Worm (Caenorhabditis elegans) whole organism, midembryonic: ENCODE measurements around the gene dif-1.

Source experiments
- T22C8.4 ChIP-seq: fragments of 200-800 bp; sonication (Bioruptor generic); IDR thresholded peaks from 2 replicates; pipeline ENCODE4 v1.3.6; 2022; ENCODE audit warnings: missing genetic modification characterization, missing compliant biosample characterization
- flt-1 ChIP-seq: fragments of 200-800 bp; sonication (Bioruptor generic); IDR thresholded peaks from 2 replicates; pipeline ENCODE4 v1.3.6; 2022; ENCODE audit warnings: missing genetic modification characterization, missing compliant biosample characterization
- klf-2 ChIP-seq: fragments of 200-800 bp; sonication (Bioruptor generic); conservative IDR thresholded peaks from 2 replicates; pipeline ENCODE4 v1.3.6; 2022; ENCODE audit warnings: missing genetic modification reagents, missing genetic modification characterization, missing compliant biosample characterization
- tab-1 ChIP-seq: fragments of 200-800 bp; sonication (Bioruptor generic); IDR thresholded peaks from 2 replicates; pipeline ENCODE4 v1.3.6; 2022; ENCODE audit warnings: missing genetic modification characterization, missing compliant biosample characterization
- ztf-23 ChIP-seq: fragments of 200-800 bp; sonication (Bioruptor generic); IDR thresholded peaks from 2 replicates; pipeline ENCODE4 v1.3.6; 2022; ENCODE audit warnings: missing genetic modification reagents, missing genetic modification characterization, missing compliant biosample characterization

ce11 chrIV:7550445-7550844, 2.4 kb downstream of the dif-1 start, which contains the start of gene pam-1:
- no peak for TF ChIP-seq flt-1
- TF ChIP-seq ztf-23 (GFP tag; lab: Robert Waterston, UW), result no peak
- TF ChIP-seq tab-1 (GFP tag; lab: Robert Waterston, UW), result no peak
- no peak for TF ChIP-seq T22C8.4
- TF ChIP-seq klf-2 (GFP tag; lab: Robert Waterston, UW), result no peak
